Fruit fly (Drosophila melanogaster): ENCODE measurements around the gene trbl.

DNA sequence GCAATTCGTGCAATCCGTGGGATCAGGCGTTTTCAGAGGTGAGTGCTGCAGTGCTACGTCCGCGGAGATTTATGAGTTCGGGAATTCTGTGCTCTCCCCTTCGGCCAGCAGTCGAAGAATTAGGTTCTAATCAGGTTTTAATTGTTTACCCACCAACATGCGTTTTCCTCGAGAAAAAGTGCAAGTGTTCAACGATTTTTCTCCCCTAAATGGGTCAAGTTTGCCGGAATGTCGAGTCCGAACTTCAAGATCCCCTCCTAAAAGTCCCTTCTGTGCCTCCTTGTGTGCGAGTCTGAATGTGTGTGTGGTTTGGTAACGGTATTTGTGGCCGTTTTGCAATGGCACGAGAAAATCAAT is 24.9 kb downstream of the trbl start:
- TF ChIP-seq CG8159 (tag; optimal IDR thresholded peaks at IDR 0.05): no peak
- TF ChIP-seq Pif1B (GFP tag; optimal IDR thresholded peaks at IDR 0.05): no peak
- TF ChIP-seq CG32121 (GFP tag; IDR thresholded peaks at IDR 0.05): no peak
- TF ChIP-seq CG13204 (GFP tag; optimal IDR thresholded peaks at IDR 0.05): no peak
- no peak for TF ChIP-seq CG15710 (tag; optimal IDR thresholded peaks at IDR 0.05)
- TF ChIP-seq CG9948 (tag; optimal IDR thresholded peaks at IDR 0.05): no peak
- no peak for TF ChIP-seq Ets98B (GFP tag; IDR thresholded peaks at IDR 0.05)
- no peak for TF ChIP-seq CG4496 (GFP tag; IDR thresholded peaks at IDR 0.05)
- TF ChIP-seq D1 (tag; optimal IDR thresholded peaks at IDR 0.05): no peak
- TF ChIP-seq gl (tag; optimal IDR thresholded peaks at IDR 0.05): no peak
- peak; percentile 12 for TF ChIP-seq EcR (GFP tag; optimal IDR thresholded peaks at IDR 0.05)
- TF ChIP-seq rn (GFP tag; IDR thresholded peaks at IDR 0.05): no peak
